Worm (Caenorhabditis elegans) whole organism, L2 larva: Measurements from ENCODE around the gene fbxb-119.
"Not testable (repeated sequence)": the region's sequence is repeated elsewhere in the genome, so short reads cannot be mapped to it uniquely, and the experiment has no call there.

ENCODE experiments used
- C34F6.9 ChIP-seq: fragments of 150-350 bp; optimal IDR thresholded peaks from 2 replicates; lab custom pipeline; 2014; ENCODE audit warnings: missing biosample characterization, missing genetic modification characterization
- R02D3.7 ChIP-seq: fragments of 150-350 bp; optimal IDR thresholded peaks from 2 replicates; lab custom pipeline; 2014; ENCODE audit warnings: missing biosample characterization, missing genetic modification characterization
- Y55F3AM.14 ChIP-seq: fragments of 200-800 bp; sonication (Bioruptor generic); optimal IDR thresholded peaks from 2 replicates; lab custom pipeline; 2018; ENCODE audit warnings: mild to moderate bottlenecking, missing genetic modification characterization, missing compliant biosample characterization
- ama-1 ChIP-seq: fragments of 150-350 bp; optimal IDR thresholded peaks from 2 replicates; lab custom pipeline; 2018; ENCODE audit warnings: inconsistent platforms
- blmp-1 ChIP-seq: sonication (generic microtip); optimal IDR thresholded peaks from 2 replicates; lab custom pipeline; 2017; ENCODE audit warnings: missing genetic modification characterization, mild to moderate bottlenecking, missing compliant biosample characterization, antibody characterized with exemption, moderate library complexity; ENCODE audit not compliant: insufficient read depth
- ceh-16 ChIP-seq: fragments of 150-350 bp; optimal IDR thresholded peaks from 2 replicates; lab custom pipeline; 2014; ENCODE audit warnings: missing biosample characterization, missing genetic modification characterization
- crh-2 ChIP-seq: sonication (generic microtip); optimal IDR thresholded peaks from 2 replicates; lab custom pipeline; 2017; ENCODE audit warnings: missing biosample characterization, missing genetic modification characterization
- dmd-4 ChIP-seq: sonication (generic microtip); optimal IDR thresholded peaks from 2 replicates; lab custom pipeline; 2017; ENCODE audit warnings: missing biosample characterization, missing genetic modification characterization
- egl-27 ChIP-seq: sonication (generic microtip); optimal IDR thresholded peaks from 3 replicates; lab custom pipeline; 2017; ENCODE audit warnings: missing biosample characterization, missing genetic modification reagents, missing genetic modification characterization
- elt-1 ChIP-seq: fragments of 150-350 bp; optimal IDR thresholded peaks from 2 replicates; lab custom pipeline; 2014; ENCODE audit warnings: missing biosample characterization, missing genetic modification characterization
- elt-3 ChIP-seq: sonication (generic microtip); optimal IDR thresholded peaks from 2 replicates; lab custom pipeline; 2017; ENCODE audit warnings: missing biosample characterization, missing genetic modification characterization
- fos-1 ChIP-seq: fragments of 150-350 bp; optimal IDR thresholded peaks from 2 replicates; lab custom pipeline; 2014; ENCODE audit warnings: missing biosample characterization, missing genetic modification characterization
- gmeb-1 ChIP-seq: fragments of 150-350 bp; optimal IDR thresholded peaks from 2 replicates; lab custom pipeline; 2014; ENCODE audit warnings: missing biosample characterization, missing genetic modification characterization
- lsy-2 ChIP-seq, 2 experiments: fragments of 150-350 bp in 1 of 2; sonication (generic microtip) in 1 of 2; optimal IDR thresholded peaks; 2 replicates each; lab custom pipeline; 2014 to 2017; ENCODE audit warnings: missing biosample characterization in 2 of 2, missing genetic modification characterization in 2 of 2
- mbf-1 ChIP-seq: sonication (generic microtip); optimal IDR thresholded peaks from 2 replicates; lab custom pipeline; 2017; ENCODE audit warnings: missing biosample characterization, missing genetic modification characterization
- mdl-1 ChIP-seq, 2 experiments: fragments of 150-350 bp in 1 of 2; sonication (generic microtip) in 1 of 2; optimal IDR thresholded peaks; 2 replicates each; lab custom pipeline; 2017; ENCODE audit warnings: missing biosample characterization in 2 of 2, missing genetic modification characterization in 2 of 2
- nhr-10 ChIP-seq: sonication (generic microtip); optimal IDR thresholded peaks from 2 replicates; lab custom pipeline; 2017; ENCODE audit warnings: missing biosample characterization, missing genetic modification characterization
- nhr-11 ChIP-seq: fragments of 150-350 bp; optimal IDR thresholded peaks from 2 replicates; lab custom pipeline; 2014; ENCODE audit warnings: missing biosample characterization, missing genetic modification characterization
- nhr-129 ChIP-seq: fragments of 150-350 bp; optimal IDR thresholded peaks from 2 replicates; lab custom pipeline; 2014; ENCODE audit warnings: missing biosample characterization, missing genetic modification characterization
- nhr-23 ChIP-seq: fragments of 150-350 bp; optimal IDR thresholded peaks from 2 replicates; lab custom pipeline; 2014; ENCODE audit warnings: missing biosample characterization, missing genetic modification reagents, missing genetic modification characterization
- nhr-237 ChIP-seq: fragments of 150-350 bp; optimal IDR thresholded peaks from 2 replicates; lab custom pipeline; 2014; ENCODE audit warnings: missing biosample characterization, missing genetic modification characterization
- nhr-25 ChIP-seq: fragments of 150-350 bp; sonication (generic microtip); optimal IDR thresholded peaks from 3 replicates; lab custom pipeline; 2014; ENCODE audit warnings: missing biosample characterization, missing genetic modification characterization
- nhr-6 ChIP-seq: fragments of 150-350 bp; optimal IDR thresholded peaks from 2 replicates; lab custom pipeline; 2014; ENCODE audit warnings: missing biosample characterization, missing genetic modification characterization
- peb-1 ChIP-seq: fragments of 150-350 bp; optimal IDR thresholded peaks from 2 replicates; lab custom pipeline; 2014; ENCODE audit warnings: missing biosample characterization, missing genetic modification characterization
- skn-1 ChIP-seq: sonication (generic microtip); optimal IDR thresholded peaks from 2 replicates; lab custom pipeline; 2017; ENCODE audit warnings: missing biosample characterization, missing genetic modification characterization
- sma-3 ChIP-seq: sonication (generic microtip); optimal IDR thresholded peaks from 2 replicates; lab custom pipeline; 2016; ENCODE audit warnings: missing genetic modification reagents, missing genetic modification characterization, missing compliant biosample characterization
- sma-9 ChIP-seq, 2 experiments: fragments of 150-350 bp in 1 of 2; sonication (generic microtip) in 1 of 2; optimal IDR thresholded peaks; 2 replicates each; lab custom pipeline; 2014 to 2016; ENCODE audit warnings: missing genetic modification characterization in 2 of 2, mild to moderate bottlenecking in 1 of 2, missing biosample characterization in 1 of 2, missing compliant biosample characterization in 1 of 2, missing genetic modification reagents in 1 of 2, moderate library complexity in 1 of 2
- unc-39 ChIP-seq: fragments of 150-350 bp; optimal IDR thresholded peaks from 2 replicates; lab custom pipeline; 2014; ENCODE audit warnings: missing biosample characterization, missing genetic modification characterization
- unc-55 ChIP-seq: fragments of 150-350 bp; sonication (generic microtip); optimal IDR thresholded peaks from 3 replicates; lab custom pipeline; 2014; ENCODE audit warnings: missing biosample characterization, missing genetic modification reagents, missing genetic modification characterization
- unc-62 ChIP-seq: fragments of 150-350 bp; optimal IDR thresholded peaks from 2 replicates; lab custom pipeline; 2014; ENCODE audit warnings: missing biosample characterization, missing genetic modification reagents, missing genetic modification characterization
- ztf-1 ChIP-seq: fragments of 200-800 bp; sonication (Bioruptor generic); conservative IDR thresholded peaks from 2 replicates; pipeline ENCODE4 v1.3.6; 2022; ENCODE audit warnings: missing genetic modification characterization, missing compliant biosample characterization
- ztf-11 ChIP-seq: sonication (generic microtip); optimal IDR thresholded peaks from 2 replicates; lab custom pipeline; 2017; ENCODE audit warnings: missing biosample characterization, missing genetic modification characterization
- ztf-4 ChIP-seq: fragments of 150-350 bp; optimal IDR thresholded peaks from 2 replicates; lab custom pipeline; 2014; ENCODE audit warnings: missing biosample characterization, missing genetic modification characterization

The fbxb-119 gene

ce11 chrV:18292295-18292694 is 26.1 kb upstream of the fbxb-119 start, which contains the start of gene Y51A2A.12:
Gene Y51A2A.12 (plus strand): TSS chrV:18292595.
- TF ChIP-seq skn-1 (tag; lab: Kevin White, UChicago) (no peak), ztf-11 (tag; lab: Kevin White, UChicago) (no peak), dmd-4 (tag; lab: Kevin White, UChicago) (no peak), gmeb-1 (tag; lab: Kevin White, UChicago) (no peak), nhr-6 (no peak), lsy-2 (tag; optimal IDR thresholded peaks at IDR 0.05; lab: Kevin White, UChicago) (no peak), mdl-1 (tag; optimal IDR thresholded peaks at IDR 0.05; lab: Kevin White, UChicago) (no peak), ama-1 (lab: Kevin White, UChicago) (no peak), peb-1 (tag; lab: Kevin White, UChicago) (no peak), unc-39 (tag; lab: Kevin White, UChicago) (no peak), ceh-16 (tag; lab: Kevin White, UChicago) (no peak), mbf-1 (no peak), nhr-23 (no peak), elt-3 (tag; lab: Kevin White, UChicago) (no peak), Y55F3AM.14 (GFP tag; lab: Kevin White, UChicago) (no peak), ztf-1 (GFP tag; lab: Robert Waterston, UW) (no peak), R02D3.7 (tag; lab: Kevin White, UChicago) (no peak), nhr-10 (tag; lab: Kevin White, UChicago) (no peak), ztf-4 (tag; lab: Kevin White, UChicago) (no peak)

DNA sequence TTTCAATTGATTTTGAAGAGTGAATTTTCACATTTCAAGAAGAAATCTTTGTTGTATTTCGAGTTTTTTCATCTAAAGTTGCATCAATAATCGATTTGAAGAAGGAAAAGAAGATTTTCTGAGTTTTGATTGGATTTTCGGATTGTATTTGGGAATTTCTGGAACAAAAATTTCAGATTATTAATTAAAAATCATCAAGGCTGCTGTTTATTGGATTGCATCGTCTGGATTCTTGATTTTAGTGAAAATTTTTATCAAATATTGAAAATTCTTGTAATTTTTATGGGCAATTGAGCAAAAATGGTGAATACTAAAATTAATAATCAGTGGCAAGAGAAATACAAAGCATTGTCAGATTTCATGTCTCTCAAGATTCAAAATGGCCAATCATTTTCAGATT is 19.9 kb upstream of the fbxb-119 start, which contains the start of gene Y51A2A.5:
TSS of gene Y51A2A.5 (plus strand) at position 301 of the 400 bp plus-strand sequence.
- TF ChIP-seq ama-1 (lab: Kevin White, UChicago) (no peak), C34F6.9 (tag; lab: Kevin White, UChicago) (no peak), nhr-25 (tag; lab: Kevin White, UChicago) (no peak), Y55F3AM.14 (GFP tag; lab: Kevin White, UChicago) (no peak), egl-27 (tag; lab: Kevin White, UChicago) (no peak), R02D3.7 (tag; lab: Kevin White, UChicago) (no peak), skn-1 (tag; lab: Kevin White, UChicago) (no peak), mdl-1 (tag; optimal IDR thresholded peaks at IDR 0.05; lab: Kevin White, UChicago) (no peak), elt-1 (tag; lab: Kevin White, UChicago) (no peak), nhr-237 (tag; lab: Kevin White, UChicago) (no peak), blmp-1 (tag; lab: Kevin White, UChicago) (no peak), nhr-129 (no peak), nhr-11 (tag; lab: Kevin White, UChicago) (no peak), sma-9 (GFP tag; optimal IDR thresholded peaks at IDR 0.05; lab: Kevin White, UChicago) (no peak), sma-9 (tag; optimal IDR thresholded peaks at IDR 0.05; lab: Kevin White, UChicago) (no peak), fos-1 (tag; lab: Kevin White, UChicago) (no peak), nhr-10 (tag; lab: Kevin White, UChicago) (no peak), ceh-16 (tag; lab: Kevin White, UChicago) (no peak), elt-3 (tag; lab: Kevin White, UChicago) (no peak)

DNA sequence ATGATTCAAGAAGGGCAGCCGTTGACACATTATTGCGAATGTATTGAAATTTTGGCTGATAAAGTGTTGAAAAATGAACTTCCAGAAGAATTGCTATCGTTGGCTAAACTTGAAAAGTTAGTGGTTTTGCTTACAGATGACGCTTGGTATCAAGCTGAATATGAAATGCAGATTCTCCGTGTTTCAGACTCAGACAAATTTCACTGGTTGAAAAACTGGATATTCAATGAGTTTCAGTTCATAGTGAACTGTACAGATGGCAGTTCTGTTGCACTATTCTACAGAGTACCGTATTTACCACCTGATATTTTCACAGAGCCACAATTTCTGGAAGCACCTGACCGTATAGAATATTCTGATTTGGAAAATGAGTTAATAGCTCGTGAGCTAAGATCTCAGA is 19.1 kb upstream of the fbxb-119 start:
- no peak for TF ChIP-seq nhr-23
- TF ChIP-seq sma-3 (GFP tag; lab: Kevin White, UChicago), result no peak
- TF ChIP-seq elt-3 (tag; lab: Kevin White, UChicago), result no peak
- TF ChIP-seq crh-2 (tag; lab: Kevin White, UChicago), result no peak
- no peak for TF ChIP-seq egl-27 (tag; lab: Kevin White, UChicago)
- TF ChIP-seq unc-62 (GFP tag; lab: Kevin White, UChicago), result no peak

DNA sequence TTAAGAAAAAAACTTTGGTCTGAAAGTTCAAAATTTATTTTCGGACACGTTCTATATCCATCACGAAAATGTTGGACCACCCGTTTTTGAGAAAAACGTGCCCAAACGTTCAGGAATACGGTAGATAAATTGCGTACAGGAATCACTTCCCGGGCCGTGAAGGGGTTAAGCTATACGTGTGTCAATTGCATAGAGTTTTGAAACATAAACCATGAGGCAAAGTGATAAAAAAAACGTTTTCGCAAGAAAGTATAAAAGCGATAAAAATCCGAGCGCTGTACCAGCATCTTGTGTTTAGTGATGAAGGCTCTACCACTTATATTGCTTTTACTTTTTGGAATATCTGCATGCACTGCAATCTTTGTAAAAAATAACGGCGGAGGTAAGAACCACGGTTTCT is 16.0 kb upstream of the fbxb-119 start, which contains the start of gene Y51A2A.6:
TSS of gene Y51A2A.6 (plus strand) at position 301 of the 400 bp plus-strand sequence.
- TF ChIP-seq elt-1, skn-1, peb-1 (tag; lab: Kevin White, UChicago): not testable (repeated sequence)

DNA sequence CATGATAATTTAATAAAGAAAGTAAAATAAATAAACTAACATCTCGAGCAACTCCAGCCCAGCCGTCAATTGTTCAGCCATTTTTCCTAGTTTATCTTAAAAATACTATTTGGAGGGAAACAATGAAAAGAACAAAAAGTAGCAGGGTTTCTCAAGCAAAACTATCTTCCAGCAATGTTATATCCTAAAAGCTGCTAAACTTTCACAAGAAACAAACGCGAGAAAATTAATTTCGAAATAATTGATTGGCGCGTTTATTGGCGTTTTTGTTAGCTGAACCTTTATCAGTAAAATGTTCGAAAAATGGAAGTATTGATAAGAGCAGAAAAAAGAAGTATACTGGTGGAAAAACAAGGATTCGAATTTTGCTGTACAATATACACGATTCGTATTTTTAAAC is 4.8 kb downstream of the fbxb-119 start, which contains the start of gene B0462.5:
TSS of gene B0462.5 (minus strand) at position 101 of the 400 bp plus-strand sequence.
- TF ChIP-seq unc-55 (no peak), fos-1 (tag; lab: Kevin White, UChicago) (peak; percentile 35)
